Fruit fly (Drosophila melanogaster): ENCODE measurements around the gene Tasp1.

DNA sequence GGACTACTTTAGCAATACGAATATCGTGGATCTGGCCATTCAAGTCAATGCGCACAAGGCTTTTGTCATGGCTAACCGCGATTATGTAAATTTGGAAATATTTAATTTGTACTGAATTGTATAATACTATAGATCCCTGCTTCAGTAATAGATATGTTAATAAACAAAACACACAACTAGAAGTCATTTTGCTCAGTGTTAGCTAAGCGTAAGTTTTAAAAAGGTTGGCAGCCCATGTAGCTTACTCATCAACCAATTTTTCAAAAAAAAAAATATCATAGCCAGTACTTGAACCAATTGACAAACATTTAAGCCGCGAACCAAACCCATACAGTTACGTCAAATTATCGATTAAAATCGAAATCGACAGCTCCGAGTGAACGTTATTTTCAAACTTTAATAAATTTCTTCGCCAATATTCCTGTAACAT is 50.3 kb downstream of the Tasp1 start:
- no peak for TF ChIP-seq CG8478 (optimal IDR thresholded peaks at IDR 0.05)
- no peak for TF ChIP-seq pan (optimal IDR thresholded peaks at IDR 0.05)
